Worm (Caenorhabditis elegans) whole organism, early embryonic: Measurements from ENCODE around the gene flp-24.

Experiments used
- B0310.2 ChIP-seq: sonication (generic microtip); optimal IDR thresholded peaks from 2 replicates; lab custom pipeline; 2016; ENCODE audit warnings: mild to moderate bottlenecking, missing genetic modification characterization, missing compliant biosample characterization
- ama-1 ChIP-seq: fragments of 150-350 bp; optimal IDR thresholded peaks from 2 replicates; lab custom pipeline; 2014
- ceh-36 ChIP-seq: sonication (generic microtip); optimal IDR thresholded peaks from 2 replicates; lab custom pipeline; 2016; ENCODE audit warnings: missing genetic modification characterization, inconsistent platforms, missing compliant biosample characterization
- hnd-1 ChIP-seq: sonication (generic microtip); optimal IDR thresholded peaks from 2 replicates; lab custom pipeline; 2016; ENCODE audit warnings: missing genetic modification characterization, missing compliant biosample characterization
- pes-1 ChIP-seq: fragments of 200-800 bp; sonication (Bioruptor generic); IDR thresholded peaks from 2 replicates; pipeline ENCODE4 v1.3.6; 2022; ENCODE audit warnings: missing genetic modification reagents, missing genetic modification characterization, missing compliant biosample characterization
- tbx-37 ChIP-seq: fragments of 200-800 bp; sonication (Bioruptor generic); conservative IDR thresholded peaks from 2 replicates; pipeline ENCODE4 v1.3.6; 2022; ENCODE audit warnings: missing genetic modification reagents, missing genetic modification characterization, missing compliant biosample characterization
- tra-4 ChIP-seq: sonication (generic microtip); optimal IDR thresholded peaks from 2 replicates; lab custom pipeline; 2017; ENCODE audit warnings: missing genetic modification characterization, missing compliant biosample characterization

DNA sequence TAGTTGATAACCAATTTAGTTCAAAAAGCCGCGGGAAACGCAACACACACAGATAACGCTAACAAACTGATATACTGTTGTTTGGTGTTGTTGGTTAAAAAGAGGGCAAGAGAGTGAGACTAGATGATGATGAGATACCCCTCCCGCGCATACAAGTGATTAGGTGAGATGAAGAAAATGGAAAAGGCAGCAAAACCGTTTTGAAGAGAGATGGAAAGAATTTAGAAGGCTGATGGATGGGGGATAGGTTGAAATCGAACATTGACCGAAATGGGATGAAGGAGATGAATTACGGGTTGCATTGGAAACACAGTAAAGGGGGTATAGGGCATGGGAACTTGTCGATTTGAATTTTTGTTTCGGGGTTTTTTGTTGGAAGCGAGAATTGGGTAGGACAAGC is 23.9 kb downstream of the flp-24 start:
- TF ChIP-seq tbx-37 (GFP tag; lab: Robert Waterston, UW) (no peak), pes-1 (GFP tag; lab: Robert Waterston, UW) (no peak), ama-1 (lab: Kevin White, UChicago) (no peak), ceh-36 (no peak), hnd-1 (tag; lab: Kevin White, UChicago) (no peak), tra-4 (no peak), B0310.2 (tag; lab: Kevin White, UChicago) (no peak)
